Fruit fly (Drosophila melanogaster): Measurements from ENCODE around the gene Gnmt.

Gene Gnmt

dm6 chr3R:12650537-12650936 lies 23.9 kb upstream of the Gnmt start:
- no peak for TF ChIP-seq cic (GFP tag; optimal IDR thresholded peaks at IDR 0.05)
- no peak for TF ChIP-seq Mnt (GFP tag; optimal IDR thresholded peaks at IDR 0.05)

- no peak for TF ChIP-seq tj (GFP tag; optimal IDR thresholded peaks at IDR 0.05)
- no peak for TF ChIP-seq cnc (optimal IDR thresholded peaks at IDR 0.05)
- TF ChIP-seq bab1 (GFP tag; optimal IDR thresholded peaks at IDR 0.05), result no peak
- TF ChIP-seq Hr96 (GFP tag; optimal IDR thresholded peaks at IDR 0.05), result no peak
- no peak for TF ChIP-seq CG14711 (tag; optimal IDR thresholded peaks at IDR 0.05)
Measured at dm6 chr3R:12652736-12653135, 21.7 kb upstream of the Gnmt start.

- no peak for TF ChIP-seq CG11617 (GFP tag; optimal IDR thresholded peaks at IDR 0.05)
- peak; percentile 33 for TF ChIP-seq CG7101 (tag; optimal IDR thresholded peaks at IDR 0.05)
- peak; percentile 40 for TF ChIP-seq toe (GFP tag; optimal IDR thresholded peaks at IDR 0.05)
- TF ChIP-seq CG5204 (GFP tag; optimal IDR thresholded peaks at IDR 0.05), result peak; percentile 55
- TF ChIP-seq CG14711 (tag; optimal IDR thresholded peaks at IDR 0.05), result peak; percentile 27
- TF ChIP-seq ovo (GFP tag; optimal IDR thresholded peaks at IDR 0.05), result no peak
- TF ChIP-seq cic (GFP tag; optimal IDR thresholded peaks at IDR 0.05), result no peak
- no peak for TF ChIP-seq cnc (optimal IDR thresholded peaks at IDR 0.05)
- TF ChIP-seq pad (GFP tag; optimal IDR thresholded peaks at IDR 0.05), result peak; percentile 30
- peak; percentile 47 for TF ChIP-seq CG33017 (tag; optimal IDR thresholded peaks at IDR 0.05)
- TF ChIP-seq bab1 (GFP tag; optimal IDR thresholded peaks at IDR 0.05), result no peak
- peak; percentile 6 for TF ChIP-seq tj (GFP tag; optimal IDR thresholded peaks at IDR 0.05)
- peak; percentile 41 for TF ChIP-seq CG7045 (GFP tag; optimal IDR thresholded peaks at IDR 0.05)
- no peak for TF ChIP-seq CG1620 (GFP tag; optimal IDR thresholded peaks at IDR 0.05)
- peak; percentile 66 for TF ChIP-seq Hr96 (GFP tag; optimal IDR thresholded peaks at IDR 0.05)
- peak; percentile 46 for TF ChIP-seq CG12768 (GFP tag; optimal IDR thresholded peaks at IDR 0.05)
- no peak for TF ChIP-seq kay (GFP tag; ENCODE audit: borderline replicate concordance)
Measured at dm6 chr3R:12653511-12654252, 20.7 kb upstream of the Gnmt start.

- TF ChIP-seq CG11617 (GFP tag; optimal IDR thresholded peaks at IDR 0.05) (no peak), bab1 (GFP tag; optimal IDR thresholded peaks at IDR 0.05) (no peak), Mnt (GFP tag; optimal IDR thresholded peaks at IDR 0.05) (no peak), kay (GFP tag; ENCODE audit: borderline replicate concordance) (no peak), CG7045 (GFP tag; optimal IDR thresholded peaks at IDR 0.05) (no peak), Clk (GFP tag; optimal IDR thresholded peaks at IDR 0.05) (no peak), CG12768 (GFP tag; optimal IDR thresholded peaks at IDR 0.05) (no peak), cnc (optimal IDR thresholded peaks at IDR 0.05) (no peak), Hr96 (GFP tag; optimal IDR thresholded peaks at IDR 0.05) (no peak), Crg-1 (GFP tag; optimal IDR thresholded peaks at IDR 0.05) (no peak), CG7101 (tag; optimal IDR thresholded peaks at IDR 0.05) (no peak), CG5204 (GFP tag; optimal IDR thresholded peaks at IDR 0.05) (no peak), cic (GFP tag; optimal IDR thresholded peaks at IDR 0.05) (no peak), CG1620 (GFP tag; optimal IDR thresholded peaks at IDR 0.05) (no peak)
Measured at dm6 chr3R:12654253-12654623, 20.2 kb upstream of the Gnmt start, which contains the start of gene CG6225. TSS of gene CG6225 (plus strand) at chr3R:12654577.

- no peak for TF ChIP-seq CG5204 (GFP tag; optimal IDR thresholded peaks at IDR 0.05)
- no peak for TF ChIP-seq toe (GFP tag; optimal IDR thresholded peaks at IDR 0.05)
- no peak for TF ChIP-seq bab1 (GFP tag; optimal IDR thresholded peaks at IDR 0.05)
- no peak for TF ChIP-seq cnc (optimal IDR thresholded peaks at IDR 0.05)
- no peak for TF ChIP-seq Mnt (GFP tag; optimal IDR thresholded peaks at IDR 0.05)
- TF ChIP-seq CG14711 (tag; optimal IDR thresholded peaks at IDR 0.05), result no peak
- TF ChIP-seq pad (GFP tag; optimal IDR thresholded peaks at IDR 0.05), result no peak
- TF ChIP-seq kay (GFP tag; ENCODE audit: borderline replicate concordance), result no peak
- TF ChIP-seq CG11617 (GFP tag; optimal IDR thresholded peaks at IDR 0.05), result no peak
- no peak for TF ChIP-seq Hr96 (GFP tag; optimal IDR thresholded peaks at IDR 0.05)
- no peak for TF ChIP-seq CG7045 (GFP tag; optimal IDR thresholded peaks at IDR 0.05)
- no peak for TF ChIP-seq tj (GFP tag; optimal IDR thresholded peaks at IDR 0.05)
- TF ChIP-seq CG7101 (tag; optimal IDR thresholded peaks at IDR 0.05), result no peak
- no peak for TF ChIP-seq ovo (GFP tag; optimal IDR thresholded peaks at IDR 0.05)
- no peak for TF ChIP-seq CG1620 (GFP tag; optimal IDR thresholded peaks at IDR 0.05)
- no peak for TF ChIP-seq CG12768 (GFP tag; optimal IDR thresholded peaks at IDR 0.05)
- TF ChIP-seq CG33017 (tag; optimal IDR thresholded peaks at IDR 0.05), result no peak
Measured at dm6 chr3R:12656946-12657566, 17.4 kb upstream of the Gnmt start.

- TF ChIP-seq CG7101 (tag; optimal IDR thresholded peaks at IDR 0.05) (no peak), pad (GFP tag; optimal IDR thresholded peaks at IDR 0.05) (no peak), CG5204 (GFP tag; optimal IDR thresholded peaks at IDR 0.05) (no peak), CG7045 (GFP tag; optimal IDR thresholded peaks at IDR 0.05) (no peak), toe (GFP tag; optimal IDR thresholded peaks at IDR 0.05) (no peak), Clk (GFP tag; optimal IDR thresholded peaks at IDR 0.05) (no peak), bab1 (GFP tag; optimal IDR thresholded peaks at IDR 0.05) (no peak), Hr96 (GFP tag; optimal IDR thresholded peaks at IDR 0.05) (no peak), CG33017 (tag; optimal IDR thresholded peaks at IDR 0.05) (no peak), kay (GFP tag; ENCODE audit: borderline replicate concordance) (no peak), ovo (GFP tag; optimal IDR thresholded peaks at IDR 0.05) (no peak)
Measured at dm6 chr3R:12662531-12662930, 11.9 kb upstream of the Gnmt start, which contains the start of gene CG14395. TSS of gene CG14395 (plus strand) at chr3R:12662831.

All from whole organism, adult.